Fruit fly (Drosophila melanogaster) whole organism, adult: ENCODE data around the gene CG32532.

Experiments used
- CG11617 ChIP-seq: fragments of 200-800 bp; sonication (Bioruptor generic); optimal IDR thresholded peaks from 2 replicates; lab custom pipeline; 2017; ENCODE audit warnings: mild to moderate bottlenecking, missing biosample characterization, missing genetic modification reagents, missing genetic modification characterization
- CG1620 ChIP-seq: fragments of 200-800 bp; sonication (Bioruptor generic); optimal IDR thresholded peaks from 2 replicates; lab custom pipeline; 2016; ENCODE audit warnings: missing biosample characterization, missing genetic modification characterization
- CG33017 ChIP-seq: fragments of 200-800 bp; sonication (Bioruptor generic); optimal IDR thresholded peaks from 2 replicates; lab custom pipeline; 2018; ENCODE audit warnings: missing biosample characterization, mild to moderate bottlenecking, missing genetic modification characterization, moderate library complexity
- Clk ChIP-seq: fragments of 200-800 bp; sonication (Bioruptor generic); optimal IDR thresholded peaks from 2 replicates; lab custom pipeline; 2017; ENCODE audit warnings: missing biosample characterization, missing genetic modification characterization
- Crg-1 ChIP-seq: fragments of 200-800 bp; sonication (Bioruptor generic); optimal IDR thresholded peaks from 2 replicates; lab custom pipeline; 2016; ENCODE audit warnings: missing biosample characterization, missing genetic modification characterization
- Hr96 ChIP-seq: fragments of 200-800 bp; sonication (Bioruptor generic); optimal IDR thresholded peaks from 2 replicates; lab custom pipeline; 2016; ENCODE audit warnings: missing biosample characterization, missing genetic modification characterization
- cnc ChIP-seq, 2 experiments: fragments of >200 bp; optimal IDR thresholded peaks; 2 replicates each; lab custom pipeline; 2017
- kay ChIP-seq: fragments of 200-800 bp; sonication (Bioruptor generic); peaks from one replicate; lab custom pipeline; 2016; ENCODE audit warnings: missing biosample characterization, missing genetic modification characterization, borderline replicate concordance
- ovo ChIP-seq: fragments of 200-800 bp; sonication (Bioruptor generic); optimal IDR thresholded peaks from 2 replicates; lab custom pipeline; 2016; ENCODE audit warnings: missing biosample characterization, missing genetic modification characterization
- toe ChIP-seq: fragments of 200-800 bp; sonication (Bioruptor generic); optimal IDR thresholded peaks from 2 replicates; lab custom pipeline; 2016; ENCODE audit warnings: missing biosample characterization, missing genetic modification characterization

DNA sequence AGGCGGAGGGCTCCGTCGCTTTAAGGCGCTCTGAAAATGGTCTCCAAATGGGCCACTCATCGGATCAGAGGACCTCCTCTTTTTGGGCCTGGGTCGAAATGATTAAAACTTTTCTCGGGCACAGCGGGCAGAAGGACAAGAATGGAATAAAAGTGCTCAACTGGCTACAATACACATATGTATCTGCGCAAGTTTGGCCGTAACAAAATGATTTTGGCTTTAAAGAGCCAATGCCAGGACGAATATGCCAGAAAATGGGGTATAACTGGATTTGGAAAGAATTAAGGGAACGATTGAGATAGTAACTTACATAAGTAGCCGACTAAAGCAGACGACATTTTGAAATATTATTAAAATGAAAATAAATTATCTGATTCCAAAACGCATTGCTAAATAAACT, at the start of gene CG32532:
- TF ChIP-seq CG33017 (tag; lab: Kevin White, UChicago) (no peak), CG1620 (no peak), Crg-1 (GFP tag; lab: Kevin White, UChicago) (no peak), kay (GFP tag; lab: Kevin White, UChicago) (no peak), Clk (GFP tag; lab: Kevin White, UChicago) (no peak), Hr96 (GFP tag; lab: Kevin White, UChicago) (no peak), ovo (GFP tag; lab: Kevin White, UChicago) (no peak), toe (no peak), cnc (optimal IDR thresholded peaks at IDR 0.05; lab: Kevin White, UChicago) (no peak), CG11617 (GFP tag; lab: Kevin White, UChicago) (no peak)
